Worm (Caenorhabditis elegans) whole organism, midembryonic: ENCODE results near the gene klc-2.

Source experiments
- T22C8.4 ChIP-seq: fragments of 200-800 bp; sonication (Bioruptor generic); IDR thresholded peaks from 2 replicates; pipeline ENCODE4 v1.3.6; 2022; ENCODE audit warnings: missing genetic modification characterization, missing compliant biosample characterization
- cog-1 ChIP-seq: sonication (generic microtip); optimal IDR thresholded peaks from 2 replicates; lab custom pipeline; 2016; ENCODE audit warnings: missing genetic modification characterization, missing compliant biosample characterization
- flt-1 ChIP-seq: fragments of 200-800 bp; sonication (Bioruptor generic); IDR thresholded peaks from 2 replicates; pipeline ENCODE4 v1.3.6; 2022; ENCODE audit warnings: missing genetic modification characterization, missing compliant biosample characterization
- klf-2 ChIP-seq: fragments of 200-800 bp; sonication (Bioruptor generic); conservative IDR thresholded peaks from 2 replicates; pipeline ENCODE4 v1.3.6; 2022; ENCODE audit warnings: missing genetic modification reagents, missing genetic modification characterization, missing compliant biosample characterization
- med-1 ChIP-seq: sonication (generic microtip); optimal IDR thresholded peaks from 2 replicates; lab custom pipeline; 2017; ENCODE audit warnings: missing genetic modification characterization, mild to moderate bottlenecking, missing compliant biosample characterization, antibody characterized with exemption, missing genetic modification reagents; ENCODE audit not compliant: insufficient read depth
- ref-1 ChIP-seq: fragments of 200-800 bp; sonication (Bioruptor generic); conservative IDR thresholded peaks from 2 replicates; pipeline ENCODE4 v1.3.6; 2022; ENCODE audit warnings: missing genetic modification reagents, missing genetic modification characterization, missing compliant biosample characterization
- ztf-29 ChIP-seq: fragments of 200-800 bp; sonication (Bioruptor generic); IDR thresholded peaks from 2 replicates; pipeline ENCODE4 v1.3.6; 2022; ENCODE audit warnings: missing genetic modification reagents, missing genetic modification characterization, missing compliant biosample characterization

ce11 chrV:5581312-5581711 is at the start of gene klc-2:
- no peak for TF ChIP-seq klf-2
- TF ChIP-seq cog-1 (tag; lab: Kevin White, UChicago): no peak
- no peak for TF ChIP-seq T22C8.4 (GFP tag; lab: Robert Waterston, UW)
- TF ChIP-seq flt-1 (GFP tag; lab: Robert Waterston, UW): no peak
- no peak for TF ChIP-seq ref-1 (GFP tag; lab: Robert Waterston, UW)
- no peak for TF ChIP-seq ztf-29 (GFP tag; lab: Robert Waterston, UW)
- no peak for TF ChIP-seq med-1
